Fruit fly (Drosophila melanogaster) whole organism, embryonic: Measurements from ENCODE around the gene CG12177.
A peak's percentile ranks its signal among the peaks of the same experiment; 100 is the strongest.

Experiments used
- Asciz ChIP-seq: fragments of 200-800 bp; sonication (Bioruptor generic); optimal IDR thresholded peaks from 2 replicates; lab custom pipeline; 2017; ENCODE audit warnings: missing biosample characterization, mild to moderate bottlenecking, missing genetic modification characterization, missing genetic modification reagents
- Atf-2 ChIP-seq: fragments of 200-800 bp; sonication (Bioruptor generic); optimal IDR thresholded peaks from 2 replicates; lab custom pipeline; 2016; ENCODE audit warnings: missing biosample characterization, missing genetic modification characterization
- CG10267 ChIP-seq: fragments of 200-800 bp; sonication (Bioruptor generic); optimal IDR thresholded peaks from 2 replicates; lab custom pipeline; 2018; ENCODE audit warnings: missing biosample characterization, mild to moderate bottlenecking, missing genetic modification characterization, moderate library complexity
- CG10321 ChIP-seq: fragments of 200-800 bp; sonication (Bioruptor generic); IDR thresholded peaks from 2 replicates; pipeline ENCODE4 v1.3.6; 2022; ENCODE audit warnings: missing biosample characterization, missing genetic modification characterization
- CG10654 ChIP-seq: fragments of 200-800 bp; sonication (Bioruptor generic); optimal IDR thresholded peaks from 2 replicates; lab custom pipeline; 2016; ENCODE audit warnings: missing biosample characterization, missing genetic modification characterization
- CG10979 ChIP-seq: fragments of 200-800 bp; sonication (Bioruptor generic); optimal IDR thresholded peaks from 2 replicates; lab custom pipeline; 2018; ENCODE audit warnings: missing biosample characterization, mild to moderate bottlenecking, missing genetic modification characterization, moderate library complexity
- CG12942 ChIP-seq: fragments of 200-800 bp; sonication (Bioruptor generic); optimal IDR thresholded peaks from 3 replicates; lab custom pipeline; 2016; ENCODE audit warnings: missing biosample characterization, missing genetic modification characterization
- CG13894 ChIP-seq: fragments of 200-800 bp; sonication (Bioruptor generic); optimal IDR thresholded peaks from 3 replicates; lab custom pipeline; 2018; ENCODE audit warnings: missing biosample characterization, mild to moderate bottlenecking, missing genetic modification characterization, moderate library complexity
- CG15073 ChIP-seq: fragments of 200-800 bp; sonication (Bioruptor generic); optimal IDR thresholded peaks from 2 replicates; lab custom pipeline; 2016; ENCODE audit warnings: missing biosample characterization, missing genetic modification characterization
- CG15269 ChIP-seq: fragments of 200-800 bp; sonication (Bioruptor generic); optimal IDR thresholded peaks from 2 replicates; lab custom pipeline; 2018; ENCODE audit warnings: missing biosample characterization, mild to moderate bottlenecking, missing genetic modification characterization, moderate library complexity
- CG1529 ChIP-seq: fragments of 200-800 bp; sonication (Bioruptor generic); optimal IDR thresholded peaks from 3 replicates; lab custom pipeline; 2018; ENCODE audit warnings: missing biosample characterization, missing genetic modification characterization
- CG1602 ChIP-seq: fragments of 200-800 bp; sonication (Bioruptor generic); optimal IDR thresholded peaks from 3 replicates; lab custom pipeline; 2016; ENCODE audit warnings: missing biosample characterization, missing genetic modification characterization
- CG17186 ChIP-seq: fragments of 200-800 bp; sonication (Bioruptor generic); optimal IDR thresholded peaks from 3 replicates; lab custom pipeline; 2017; ENCODE audit warnings: missing biosample characterization, missing genetic modification reagents, missing genetic modification characterization
- CG17385 ChIP-seq: fragments of 200-800 bp; sonication (Bioruptor generic); optimal IDR thresholded peaks from 3 replicates; lab custom pipeline; 2018; ENCODE audit warnings: missing biosample characterization, mild to moderate bottlenecking, missing genetic modification characterization
- CG17802 ChIP-seq: fragments of 200-800 bp; sonication (Bioruptor generic); optimal IDR thresholded peaks from 2 replicates; lab custom pipeline; 2018; ENCODE audit warnings: missing biosample characterization, mild to moderate bottlenecking, missing genetic modification characterization, moderate library complexity
- CG2129 ChIP-seq: fragments of 200-800 bp; sonication (Bioruptor generic); IDR thresholded peaks from 2 replicates; pipeline ENCODE4 v1.3.6; 2022; ENCODE audit warnings: missing biosample characterization, missing genetic modification characterization; ENCODE audit not compliant: partially characterized antibody
- CG2889 ChIP-seq: fragments of 200-800 bp; sonication (Bioruptor generic); IDR thresholded peaks from 3 replicates; pipeline ENCODE4 v1.3.6; 2022; ENCODE audit warnings: missing biosample characterization, missing genetic modification characterization
- CG32772 ChIP-seq: fragments of 200-800 bp; sonication (Bioruptor generic); IDR thresholded peaks from 2 replicates; pipeline ENCODE4 v1.3.6; 2022; ENCODE audit warnings: missing biosample characterization, missing genetic modification characterization
- CG4730 ChIP-seq: fragments of 200-800 bp; sonication (Bioruptor generic); IDR thresholded peaks from 2 replicates; pipeline ENCODE4 v1.3.6; 2022; ENCODE audit warnings: missing biosample characterization, missing genetic modification characterization
- CG6654 ChIP-seq: fragments of 200-800 bp; sonication (Bioruptor generic); optimal IDR thresholded peaks from 2 replicates; lab custom pipeline; 2017; ENCODE audit warnings: missing biosample characterization, mild to moderate bottlenecking, missing genetic modification characterization
- CG7357 ChIP-seq: fragments of 200-800 bp; sonication (Bioruptor generic); IDR thresholded peaks from 3 replicates; pipeline ENCODE4 v1.3.6; 2022; ENCODE audit warnings: missing biosample characterization, missing genetic modification characterization
- CG8924 ChIP-seq: fragments of 200-800 bp; optimal IDR thresholded peaks from 3 replicates; lab custom pipeline; 2019; ENCODE audit warnings: missing biosample characterization, mild to moderate bottlenecking, missing genetic modification characterization, moderate library complexity
- CG9609 ChIP-seq: fragments of 200-800 bp; sonication (Bioruptor generic); optimal IDR thresholded peaks from 3 replicates; lab custom pipeline; 2016; ENCODE audit warnings: missing biosample characterization, missing genetic modification characterization
- CG9727 ChIP-seq: fragments of 200-800 bp; sonication (Bioruptor generic); optimal IDR thresholded peaks from 3 replicates; lab custom pipeline; 2017; ENCODE audit warnings: missing biosample characterization, mild to moderate bottlenecking, missing genetic modification characterization
- CG9797 ChIP-seq: fragments of 200-800 bp; sonication (Bioruptor generic); optimal IDR thresholded peaks from 3 replicates; lab custom pipeline; 2018; ENCODE audit warnings: missing biosample characterization, mild to moderate bottlenecking, missing genetic modification characterization
- Dip2 ChIP-seq: fragments of 200-800 bp; sonication (Bioruptor generic); IDR thresholded peaks from 2 replicates; pipeline ENCODE4 v1.3.6; 2022; ENCODE audit warnings: missing biosample characterization, missing genetic modification characterization
- Dll ChIP-seq: fragments of 200-800 bp; sonication (Bioruptor generic); IDR thresholded peaks from 4 replicates; pipeline ENCODE4 v1.3.6; 2022; ENCODE audit warnings: missing biosample characterization, missing genetic modification characterization; ENCODE audit not compliant: partially characterized antibody
- Doc3 ChIP-seq: fragments of 200-800 bp; sonication (Bioruptor generic); IDR thresholded peaks from 3 replicates; pipeline ENCODE4 v1.3.6; 2022; ENCODE audit warnings: missing biosample characterization, missing genetic modification characterization; ENCODE audit not compliant: partially characterized antibody
- GATAe ChIP-seq: fragments of 200-800 bp; sonication (Bioruptor generic); conservative IDR thresholded peaks from 2 replicates; pipeline ENCODE4 v1.3.6; 2022; ENCODE audit warnings: missing biosample characterization, missing genetic modification characterization
- Hey ChIP-seq: fragments of 200-800 bp; sonication (Bioruptor generic); optimal IDR thresholded peaks from 3 replicates; lab custom pipeline; 2018; ENCODE audit warnings: missing biosample characterization, mild to moderate bottlenecking, missing genetic modification characterization
- HmgD ChIP-seq: fragments of 200-800 bp; sonication (Bioruptor generic); optimal IDR thresholded peaks from 3 replicates; lab custom pipeline; 2016; ENCODE audit warnings: missing biosample characterization, missing genetic modification characterization
- Hmx ChIP-seq: fragments of 200-800 bp; sonication (Bioruptor generic); optimal IDR thresholded peaks from 2 replicates; lab custom pipeline; 2016; ENCODE audit warnings: missing biosample characterization, missing genetic modification characterization
- Hsf ChIP-seq: fragments of 200-800 bp; sonication (Bioruptor generic); optimal IDR thresholded peaks from 3 replicates; lab custom pipeline; 2016; ENCODE audit warnings: missing biosample characterization, missing genetic modification characterization
- MTF-1 ChIP-seq: fragments of 200-800 bp; sonication (Bioruptor generic); optimal IDR thresholded peaks from 2 replicates; lab custom pipeline; 2018; ENCODE audit warnings: missing biosample characterization, mild to moderate bottlenecking, missing genetic modification characterization, borderline replicate concordance
- Sin3A ChIP-seq: fragments of >200 bp; optimal IDR thresholded peaks from 2 replicates; lab custom pipeline; 2018
- Sry-δ ChIP-seq: fragments of 200-800 bp; sonication (Bioruptor generic); optimal IDR thresholded peaks from 2 replicates; lab custom pipeline; 2016; ENCODE audit warnings: missing biosample characterization, missing genetic modification characterization
- amos ChIP-seq: fragments of 200-800 bp; sonication (Bioruptor generic); IDR thresholded peaks from 2 replicates; pipeline ENCODE4 v1.3.6; 2022; ENCODE audit warnings: missing biosample characterization, missing genetic modification characterization; ENCODE audit not compliant: partially characterized antibody
- ash1 ChIP-seq: fragments of 200-800 bp; sonication (Bioruptor generic); optimal IDR thresholded peaks from 2 replicates; lab custom pipeline; 2018; ENCODE audit warnings: missing biosample characterization, mild to moderate bottlenecking, missing genetic modification characterization
- ato ChIP-seq: fragments of 200-800 bp; sonication (Bioruptor generic); IDR thresholded peaks from 2 replicates; pipeline ENCODE4 v1.3.6; 2022; ENCODE audit warnings: missing biosample characterization, missing genetic modification characterization; ENCODE audit not compliant: partially characterized antibody
- bcd ChIP-seq: fragments of 200-800 bp; sonication (Bioruptor generic); optimal IDR thresholded peaks from 2 replicates; lab custom pipeline; 2017; ENCODE audit warnings: missing biosample characterization, mild to moderate bottlenecking, missing genetic modification characterization
- btn ChIP-seq: fragments of 200-800 bp; sonication (Bioruptor generic); optimal IDR thresholded peaks from 2 replicates; lab custom pipeline; 2016; ENCODE audit warnings: missing biosample characterization, missing genetic modification characterization
- cas ChIP-seq: fragments of 200-800 bp; sonication (Bioruptor generic); IDR thresholded peaks from 2 replicates; pipeline ENCODE4 v1.3.6; 2022; ENCODE audit warnings: missing biosample characterization, missing genetic modification characterization
- caup ChIP-seq: fragments of 200-800 bp; sonication (Bioruptor generic); optimal IDR thresholded peaks from 3 replicates; lab custom pipeline; 2017; ENCODE audit warnings: missing biosample characterization, mild to moderate bottlenecking, missing genetic modification characterization, moderate library complexity; ENCODE audit not compliant: severe bottlenecking
- dpn ChIP-seq, 2 experiments: fragments of 200-800 bp; sonication (Bioruptor generic); optimal IDR thresholded peaks; 3 replicates each; lab custom pipeline; 2016; ENCODE audit warnings: missing biosample characterization in 2 of 2, missing genetic modification characterization in 2 of 2
- hth ChIP-seq: fragments of >200 bp; optimal IDR thresholded peaks from 2 replicates; lab custom pipeline; 2017; ENCODE audit warnings: inconsistent platforms
- insv ChIP-seq, 2 experiments: fragments of 200-800 bp; sonication (Bioruptor generic); optimal IDR thresholded peaks; 3 replicates each; lab custom pipeline; 2016 to 2018; ENCODE audit warnings: missing biosample characterization in 2 of 2, missing genetic modification characterization in 2 of 2
- inv ChIP-seq: fragments of 200-800 bp; sonication (Bioruptor generic); IDR thresholded peaks from 2 replicates; pipeline ENCODE4 v1.3.6; 2022; ENCODE audit warnings: missing biosample characterization, missing genetic modification characterization; ENCODE audit not compliant: partially characterized antibody
- sqz ChIP-seq: fragments of 200-800 bp; sonication (Bioruptor generic); optimal IDR thresholded peaks from 3 replicates; lab custom pipeline; 2018; ENCODE audit warnings: missing biosample characterization, mild to moderate bottlenecking, missing genetic modification characterization
- tna ChIP-seq: fragments of 200-800 bp; sonication (Bioruptor generic); IDR thresholded peaks from 2 replicates; pipeline ENCODE4 v1.3.6; 2022; ENCODE audit warnings: missing biosample characterization, missing genetic modification characterization; ENCODE audit not compliant: partially characterized antibody
- trem ChIP-seq: fragments of 200-800 bp; optimal IDR thresholded peaks from 3 replicates; lab custom pipeline; 2019; ENCODE audit warnings: missing biosample characterization, mild to moderate bottlenecking, missing genetic modification characterization, moderate library complexity
- zen ChIP-seq: fragments of 200-800 bp; sonication (Bioruptor generic); optimal IDR thresholded peaks from 3 replicates; lab custom pipeline; 2018; ENCODE audit warnings: missing biosample characterization, mild to moderate bottlenecking, missing genetic modification characterization, moderate library complexity

CG12177 gene

dm6 chrX:13643961-13644360 is 36.3 kb downstream of the CG12177 start (continued):
- TF ChIP-seq CG9609 (GFP tag; lab: Kevin White, UChicago) (peak; percentile 18), CG4730 (GFP tag; lab: Robert Waterston, UW) (peak; percentile 51; the same call in 1 of the 2 replicates), CG12942 (GFP tag; lab: Kevin White, UChicago) (peak; percentile 11), amos (GFP tag; lab: Robert Waterston, UW) (no peak), btn (GFP tag; lab: Kevin White, UChicago) (no peak), Dll (GFP tag; lab: Robert Waterston, UW) (no peak), sqz (peak; percentile 84), Sin3A (lab: Kevin White, UChicago) (no peak), CG10321 (no peak), zen (tag; lab: Kevin White, UChicago) (peak; percentile 26), CG7357 (GFP tag; lab: Robert Waterston, UW) (peak; percentile 31; the same call in 1 of the 3 replicates), Hsf (GFP tag; lab: Kevin White, UChicago) (peak; percentile 49), CG9797 (GFP tag; lab: Kevin White, UChicago) (no peak), cas (GFP tag; lab: Robert Waterston, UW) (no peak), insv (GFP tag; optimal IDR thresholded peaks at IDR 0.05; lab: Kevin White, UChicago) (no peak), CG10979 (tag; lab: Kevin White, UChicago) (peak; percentile 63), CG15073 (no peak), CG8924 (tag; lab: Kevin White, UChicago) (peak; percentile 23), Asciz (peak; percentile 27), CG1602 (peak; percentile 38), tna (GFP tag; lab: Robert Waterston, UW) (no peak), Sry-δ (no peak), CG10267 (tag; lab: Kevin White, UChicago) (peak; percentile 46), CG2889 (GFP tag; lab: Robert Waterston, UW) (no peak), GATAe (GFP tag; lab: Robert Waterston, UW) (no peak), CG32772 (GFP tag; lab: Robert Waterston, UW) (peak; percentile 73), ato (no peak), CG15269 (tag; lab: Kevin White, UChicago) (peak; percentile 28), Doc3 (GFP tag; lab: Robert Waterston, UW) (no peak), Dip2 (no peak), CG17385 (GFP tag; lab: Kevin White, UChicago) (peak; percentile 14), inv (GFP tag; lab: Robert Waterston, UW) (no peak), ash1 (GFP tag; lab: Kevin White, UChicago) (no peak), CG13894 (tag; lab: Kevin White, UChicago) (no peak), CG9727 (peak; percentile 56), Atf-2 (peak; percentile 19), dpn (GFP tag; optimal IDR thresholded peaks at IDR 0.05; lab: Kevin White, UChicago) (peak; percentile 39 to 49), CG6654 (no peak), bcd (GFP tag; lab: Kevin White, UChicago) (peak; percentile 45), HmgD (GFP tag; lab: Kevin White, UChicago) (no peak), hth (lab: Kevin White, UChicago) (no peak), CG1529 (GFP tag; lab: Kevin White, UChicago) (no peak), caup (peak; percentile 44), Hey (tag; lab: Kevin White, UChicago) (no peak), trem (peak; percentile 21), CG17802 (tag; lab: Kevin White, UChicago) (peak; percentile 32), Hmx (GFP tag; lab: Kevin White, UChicago) (no peak), CG10654 (GFP tag; lab: Kevin White, UChicago) (peak; percentile 54), CG2129 (GFP tag; lab: Robert Waterston, UW) (no peak), CG17186 (no peak), MTF-1 (no peak)
